Fruit fly (Drosophila melanogaster): ENCODE measurements around the gene CG1486.

Gene CG1486

DNA sequence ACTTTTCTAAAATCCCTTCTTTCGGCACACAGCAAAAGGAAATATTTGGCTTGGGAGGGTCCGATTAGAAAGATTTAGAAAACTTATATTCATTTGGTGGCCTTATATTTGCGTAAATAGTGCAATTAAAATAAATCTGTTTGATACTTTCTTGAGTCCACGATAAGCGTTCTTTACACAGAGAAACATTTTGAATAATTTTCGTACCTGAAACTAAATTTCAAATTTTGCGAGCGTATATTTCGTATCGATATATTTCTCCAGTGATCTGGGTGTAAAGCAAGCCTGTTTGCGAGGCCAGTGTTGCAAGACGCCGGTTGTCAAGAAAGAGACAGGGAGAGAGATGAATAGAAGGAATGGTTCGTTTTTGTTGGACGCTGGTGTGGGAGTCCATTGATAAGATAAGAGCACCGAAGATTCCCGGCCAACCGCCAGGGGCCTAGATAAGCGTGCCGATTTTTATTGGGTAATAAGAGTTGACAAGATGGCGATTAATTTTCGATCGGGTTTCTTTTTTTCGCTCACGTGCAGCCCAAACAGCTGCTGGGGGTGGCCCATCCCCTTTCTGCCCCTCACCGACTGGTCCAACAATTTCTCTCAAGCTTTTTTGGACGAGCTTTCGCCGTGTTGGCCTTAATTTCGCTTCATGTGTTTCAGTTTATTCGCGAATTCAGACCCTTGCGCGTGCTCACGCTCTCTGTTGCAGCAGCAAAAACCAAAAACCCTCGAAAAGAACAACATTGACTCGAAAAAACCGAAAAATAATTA lies 50.0 kb downstream of the CG1486 start, which contains the start of gene slgA (continued):
- TF ChIP-seq CG10209 (GFP tag; optimal IDR thresholded peaks at IDR 0.05): peak; percentile 0
- 0 out of 2 replicates have a peak, but pooled peaks have one; percentile 15 for TF ChIP-seq rib (GFP tag; IDR thresholded peaks at IDR 0.05)
- peak; percentile 23 for TF ChIP-seq phol (tag; optimal IDR thresholded peaks at IDR 0.05)
- TF ChIP-seq CG33557 (GFP tag; optimal IDR thresholded peaks at IDR 0.05): no peak
- no peak for TF ChIP-seq BtbVII (GFP tag; optimal IDR thresholded peaks at IDR 0.05)
- no peak for TF ChIP-seq CG7928 (GFP tag; optimal IDR thresholded peaks at IDR 0.05)
- peak; percentile 48 for TF ChIP-seq CHES-1-like (GFP tag; optimal IDR thresholded peaks at IDR 0.05)
- TF ChIP-seq CG32532 (GFP tag; IDR thresholded peaks at IDR 0.05): peak; percentile 22; the same call in 1 of the 2 replicates
- TF ChIP-seq Ets65A (GFP tag): peak; percentile 85
- TF ChIP-seq vfl (GFP tag; optimal IDR thresholded peaks at IDR 0.05): no peak
- TF ChIP-seq Dek (tag; optimal IDR thresholded peaks at IDR 0.05): no peak
- TF ChIP-seq CG1647 (GFP tag; optimal IDR thresholded peaks at IDR 0.05): peak; percentile 43
- peak; percentile 96 for TF ChIP-seq Nf-YB (GFP tag; optimal IDR thresholded peaks at IDR 0.05)
- TF ChIP-seq Hand (GFP tag; optimal IDR thresholded peaks at IDR 0.05): no peak
- no peak for TF ChIP-seq fd96Cb (tag; optimal IDR thresholded peaks at IDR 0.05)
- no peak for TF ChIP-seq Kr (GFP tag; optimal IDR thresholded peaks at IDR 0.05)
- no peak for TF ChIP-seq CG10431 (GFP tag; optimal IDR thresholded peaks at IDR 0.05)
- TF ChIP-seq Hr3 (GFP tag; optimal IDR thresholded peaks at IDR 0.05): peak; percentile 11
- TF ChIP-seq shn (GFP tag; optimal IDR thresholded peaks at IDR 0.05): peak; percentile 25
- TF ChIP-seq HmgD (GFP tag; optimal IDR thresholded peaks at IDR 0.05): peak; percentile 62
- no peak for TF ChIP-seq Trl (optimal IDR thresholded peaks at IDR 0.05)
- no peak for TF ChIP-seq Trl (GFP tag; optimal IDR thresholded peaks at IDR 0.05)
- TF ChIP-seq lab (GFP tag; optimal IDR thresholded peaks at IDR 0.05): peak; percentile 49
- peak; percentile 4 for TF ChIP-seq CG18262 (tag; optimal IDR thresholded peaks at IDR 0.05)
- TF ChIP-seq hb (GFP tag; IDR thresholded peaks at IDR 0.05; ENCODE audit: partially characterized antibody): peak; percentile 63; the same call in 1 of the 3 replicates
- TF ChIP-seq nmo (GFP tag; optimal IDR thresholded peaks at IDR 0.05): peak; percentile 43
- no peak for TF ChIP-seq gsb-n (tag; optimal IDR thresholded peaks at IDR 0.05)
- TF ChIP-seq chif (GFP tag; optimal IDR thresholded peaks at IDR 0.05): peak; percentile 5 to 29
- no peak for TF ChIP-seq CG17328 (GFP tag; IDR thresholded peaks at IDR 0.05)
- peak; percentile 94 for TF ChIP-seq CG10267 (tag; optimal IDR thresholded peaks at IDR 0.05)
- no peak for TF ChIP-seq Meics (GFP tag; optimal IDR thresholded peaks at IDR 0.05)
- TF ChIP-seq BEAF-32 (GFP tag; optimal IDR thresholded peaks at IDR 0.05): peak; percentile 83
- TF ChIP-seq fd3F (GFP tag; optimal IDR thresholded peaks at IDR 0.05): no peak
- TF ChIP-seq CG30431 (GFP tag; optimal IDR thresholded peaks at IDR 0.05): no peak
- TF ChIP-seq CG11504 (tag; optimal IDR thresholded peaks at IDR 0.05): peak; percentile 13
- TF ChIP-seq Xbp1 (GFP tag; optimal IDR thresholded peaks at IDR 0.05): peak; percentile 38
- TF ChIP-seq gcm (GFP tag; optimal IDR thresholded peaks at IDR 0.05): no peak
- no peak for TF ChIP-seq Vsx1 (GFP tag; optimal IDR thresholded peaks at IDR 0.05)
- peak; percentile 57 for TF ChIP-seq Deaf1 (tag; optimal IDR thresholded peaks at IDR 0.05)
- peak; percentile 13 for TF ChIP-seq slp2 (GFP tag; optimal IDR thresholded peaks at IDR 0.05)
- no peak for TF ChIP-seq C15 (GFP tag; IDR thresholded peaks at IDR 0.05)
- TF ChIP-seq Max (GFP tag; optimal IDR thresholded peaks at IDR 0.05): peak; percentile 2
- TF ChIP-seq ato (GFP tag; IDR thresholded peaks at IDR 0.05; ENCODE audit: partially characterized antibody): peak; percentile 31; the same call in 1 of the 2 replicates
- TF ChIP-seq CG3281 (GFP tag; optimal IDR thresholded peaks at IDR 0.05): peak; percentile 35
- TF ChIP-seq CG12659 (GFP tag; optimal IDR thresholded peaks at IDR 0.05): peak; percentile 63
- peak; percentile 24 for TF ChIP-seq Camta (GFP tag; optimal IDR thresholded peaks at IDR 0.05)
- no peak for TF ChIP-seq tll (GFP tag; optimal IDR thresholded peaks at IDR 0.05)
- peak; percentile 43 for TF ChIP-seq CG9609 (GFP tag; optimal IDR thresholded peaks at IDR 0.05)
